Fruit fly (Drosophila melanogaster) whole organism, pupa: ENCODE results near the gene MBD-R2.

ENCODE experiments used
- CG15710 ChIP-seq: fragments of 200-800 bp; sonication (Bioruptor generic); optimal IDR thresholded peaks from 2 replicates; lab custom pipeline; 2018; ENCODE audit warnings: missing biosample characterization, mild to moderate bottlenecking, missing genetic modification characterization, moderate library complexity
- CG4496 ChIP-seq: fragments of 200-800 bp; sonication (Bioruptor generic); IDR thresholded peaks from 3 replicates; pipeline ENCODE4 v1.3.6; 2022; ENCODE audit warnings: missing biosample characterization, missing genetic modification characterization
- Pif1B ChIP-seq: fragments of 200-800 bp; sonication (Bioruptor generic); optimal IDR thresholded peaks from 3 replicates; lab custom pipeline; 2016; ENCODE audit warnings: missing biosample characterization, missing genetic modification characterization

DNA sequence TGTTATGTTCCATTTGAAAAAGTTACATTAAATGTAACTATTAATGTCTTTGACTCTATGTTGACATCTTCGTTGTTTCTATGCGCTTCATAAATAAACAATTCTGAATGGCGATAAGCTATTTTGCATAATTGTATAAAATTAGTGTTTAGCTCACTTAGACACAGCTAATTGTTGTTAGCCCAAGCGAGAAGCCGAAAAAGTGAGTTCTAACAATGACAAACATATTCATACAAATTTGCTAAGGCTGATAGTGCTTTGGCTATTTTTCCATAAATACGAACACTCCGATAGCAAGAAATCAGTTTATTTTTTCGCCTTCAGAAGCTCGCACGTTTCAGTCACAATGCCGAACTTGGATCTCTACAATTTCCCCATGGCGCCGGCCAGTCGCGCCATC, 22.1 kb upstream of the MBD-R2 start, which contains the start of gene GstD7:
- no peak for TF ChIP-seq CG4496 (GFP tag; lab: Robert Waterston, UW)
- no peak for TF ChIP-seq CG15710 (tag; lab: Kevin White, UChicago)
- TF ChIP-seq Pif1B, result no peak
